Worm (Caenorhabditis elegans): ENCODE data around the gene F38A6.5.

DNA sequence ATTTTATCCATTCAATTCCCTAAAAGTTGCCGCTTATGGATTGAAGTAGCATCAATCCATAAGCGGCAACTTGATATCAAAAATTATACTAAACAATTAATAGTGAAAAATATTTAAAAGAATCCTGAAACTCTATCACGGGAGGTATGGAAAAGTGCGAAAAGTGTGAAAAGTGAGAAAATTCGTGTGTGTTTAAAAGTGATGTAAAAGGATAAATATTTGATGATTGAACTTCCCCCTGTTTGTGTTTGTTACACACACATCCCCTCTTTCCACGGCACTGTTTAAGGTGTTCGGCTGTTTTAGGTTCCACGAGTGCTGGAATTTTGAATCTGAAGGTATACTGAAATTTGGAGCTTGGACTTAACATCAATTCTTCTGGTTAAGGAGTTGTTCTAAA, 25.6 kb downstream of the F38A6.5 start:
- TF ChIP-seq dpl-1 (GFP tag; optimal IDR thresholded peaks at IDR 0.05) (no peak), daf-12 (tag; optimal IDR thresholded peaks at IDR 0.05) (no peak), fkh-10 (GFP tag; optimal IDR thresholded peaks at IDR 0.05) (no peak), pqm-1 (tag; optimal IDR thresholded peaks at IDR 0.05) (no peak), ceh-44 (GFP tag; IDR thresholded peaks at IDR 0.05) (no peak), lin-38 (GFP tag; IDR thresholded peaks at IDR 0.05) (no peak), lin-39 (tag; optimal IDR thresholded peaks at IDR 0.05) (no peak), nhr-25 (tag; optimal IDR thresholded peaks at IDR 0.05; ENCODE audit: borderline replicate concordance, insufficient read depth) (no peak)

Measured in whole organism, L4 larva.